Worm (Caenorhabditis elegans): ENCODE data around the gene C30H6.12.

Gene C30H6.12

ce11 chrIV:17407491-17407890 is 24.3 kb downstream of the C30H6.12 start, which contains the start of gene T02D1.9:
TSS of gene T02D1.9 (minus strand) at chrIV:17407591.
- TF ChIP-seq ztf-11 (tag; optimal IDR thresholded peaks at IDR 0.05), result no peak
- TF ChIP-seq aha-1 (tag; optimal IDR thresholded peaks at IDR 0.05), result no peak

- no peak for TF ChIP-seq ama-1 (optimal IDR thresholded peaks at IDR 0.05)
- no peak for TF ChIP-seq isw-1 (GFP tag; IDR thresholded peaks at IDR 0.05)
- TF ChIP-seq mep-1 (tag; optimal IDR thresholded peaks at IDR 0.05), result no peak
- TF ChIP-seq nhr-84 (tag; optimal IDR thresholded peaks at IDR 0.05), result no peak
- TF ChIP-seq irx-1 (tag; optimal IDR thresholded peaks at IDR 0.05), result no peak
- TF ChIP-seq jun-1 (tag; optimal IDR thresholded peaks at IDR 0.05), result no peak
- no peak for TF ChIP-seq snpc-4 (tag; optimal IDR thresholded peaks at IDR 0.05)
- TF ChIP-seq grh-1 (GFP tag; IDR thresholded peaks at IDR 0.05), result no peak
- TF ChIP-seq ceh-8 (GFP tag; optimal IDR thresholded peaks at IDR 0.05), result no peak
- no peak for TF ChIP-seq blmp-1 (tag; optimal IDR thresholded peaks at IDR 0.05)
- no peak for TF ChIP-seq tbx-2 (tag; optimal IDR thresholded peaks at IDR 0.05)
- TF ChIP-seq unc-62 (GFP tag; optimal IDR thresholded peaks at IDR 0.05), result no peak
- TF ChIP-seq egl-13 (tag; optimal IDR thresholded peaks at IDR 0.05), result no peak
- TF ChIP-seq pax-3 (tag; optimal IDR thresholded peaks at IDR 0.05), result no peak
These were observed 30.2 kb downstream of the C30H6.12 start for ce11 chrIV:17413343-17413742.

ce11 chrIV:17417723-17418122 is 34.6 kb downstream of the C30H6.12 start, which contains the start of gene npr-26:
TSS of gene npr-26 (minus strand) at chrIV:17417823.
- no peak for TF ChIP-seq fkh-8 (tag; optimal IDR thresholded peaks at IDR 0.05)
- TF ChIP-seq fos-1 (tag; optimal IDR thresholded peaks at IDR 0.05), result no peak

ce11 chrIV:17426970-17427369 is 43.8 kb downstream of the C30H6.12 start:
- peak; percentile 37 for TF ChIP-seq nhr-71 (tag; optimal IDR thresholded peaks at IDR 0.05)
- TF ChIP-seq elt-2 (tag; optimal IDR thresholded peaks at IDR 0.05), result no peak
- TF ChIP-seq pqm-1 (tag; optimal IDR thresholded peaks at IDR 0.05), result no peak
- TF ChIP-seq jun-1 (tag; optimal IDR thresholded peaks at IDR 0.05), result no peak
- TF ChIP-seq zag-1 (tag; optimal IDR thresholded peaks at IDR 0.05), result peak; percentile 9
- TF ChIP-seq swsn-7 (tag; optimal IDR thresholded peaks at IDR 0.05), result peak; percentile 38
- TF ChIP-seq nhr-84 (tag; optimal IDR thresholded peaks at IDR 0.05), result no peak
- TF ChIP-seq ceh-82 (tag; optimal IDR thresholded peaks at IDR 0.05), result peak in 1 of 3 experiments; percentile 40
- TF ChIP-seq fkh-8 (tag; optimal IDR thresholded peaks at IDR 0.05), result peak; percentile 35
- TF ChIP-seq lin-35 (GFP tag; optimal IDR thresholded peaks at IDR 0.05), result peak in 1 of 2 experiments; percentile 27
- TF ChIP-seq lin-14 (GFP tag; optimal IDR thresholded peaks at IDR 0.05), result peak; percentile 85
- peak; percentile 40 for TF ChIP-seq nhr-77 (tag; optimal IDR thresholded peaks at IDR 0.05)
- TF ChIP-seq unc-86 (tag; optimal IDR thresholded peaks at IDR 0.05), result peak; percentile 11
- TF ChIP-seq mep-1 (tag; optimal IDR thresholded peaks at IDR 0.05), result peak; percentile 28
- peak; percentile 30 to 45 for TF ChIP-seq efl-1 (optimal IDR thresholded peaks at IDR 0.05)
- TF ChIP-seq efl-1 (GFP tag; optimal IDR thresholded peaks at IDR 0.05 in 1 of 2), result no peak
- TF ChIP-seq nhr-47 (tag; optimal IDR thresholded peaks at IDR 0.05), result peak; percentile 6
- TF ChIP-seq ets-5 (GFP tag; IDR thresholded peaks at IDR 0.05), result no peak
- TF ChIP-seq snu-23 (GFP tag; optimal IDR thresholded peaks at IDR 0.05), result peak; percentile 27
- peak; percentile 27; the same call in 1 of the 2 replicates for TF ChIP-seq nhr-19 (GFP tag; conservative IDR thresholded peaks at IDR 0.05)

ce11 chrIV:17427423-17427822 is 44.3 kb downstream of the C30H6.12 start, which contains the start of gene C06A12.3:
TSS of gene C06A12.3 (plus strand) at chrIV:17427723.
- TF ChIP-seq nhr-237 (tag; optimal IDR thresholded peaks at IDR 0.05), result no peak
- TF ChIP-seq isw-1 (GFP tag; IDR thresholded peaks at IDR 0.05), result no peak

ce11 chrIV:17431287-17431686 is 48.1 kb downstream of the C30H6.12 start, which contains the start of gene lact-6:
TSS of gene lact-6 (minus strand) at chrIV:17431387.
- TF ChIP-seq ztf-11 (tag; optimal IDR thresholded peaks at IDR 0.05) (no peak), C34B4.2 (tag; optimal IDR thresholded peaks at IDR 0.05) (no peak), aly-2 (tag; optimal IDR thresholded peaks at IDR 0.05) (no peak), elt-2 (tag; optimal IDR thresholded peaks at IDR 0.05) (no peak), nhr-237 (tag; optimal IDR thresholded peaks at IDR 0.05) (no peak), ceh-90 (tag; optimal IDR thresholded peaks at IDR 0.05) (no peak), pax-3 (tag; optimal IDR thresholded peaks at IDR 0.05) (no peak), lin-35 (GFP tag; optimal IDR thresholded peaks at IDR 0.05) (no peak), swsn-7 (tag; optimal IDR thresholded peaks at IDR 0.05) (no peak), unc-130 (tag; optimal IDR thresholded peaks at IDR 0.05) (no peak), nhr-28 (tag; optimal IDR thresholded peaks at IDR 0.05) (no peak), blmp-1 (tag; optimal IDR thresholded peaks at IDR 0.05) (no peak), sup-37 (GFP tag; optimal IDR thresholded peaks at IDR 0.05) (no peak), Y116A8C.19 (tag; optimal IDR thresholded peaks at IDR 0.05; ENCODE audit: borderline replicate concordance) (no peak), nhr-85 (tag) (no peak), isw-1 (GFP tag; IDR thresholded peaks at IDR 0.05) (no peak)
